Fruit fly (Drosophila melanogaster) whole organism, embryonic: ENCODE data around the gene Phb1.

Experiments used
- CG10543 ChIP-seq: fragments of 200-800 bp; sonication (Bioruptor generic); optimal IDR thresholded peaks from 3 replicates; lab custom pipeline; 2017; ENCODE audit warnings: missing biosample characterization, mild to moderate bottlenecking, missing genetic modification characterization, moderate library complexity
- CG11398 ChIP-seq: fragments of 200-800 bp; sonication (Bioruptor generic); optimal IDR thresholded peaks from 2 replicates; lab custom pipeline; 2016; ENCODE audit warnings: missing biosample characterization, missing genetic modification characterization
- CG12299 ChIP-seq: fragments of 200-800 bp; sonication (Bioruptor generic); optimal IDR thresholded peaks from 2 replicates; lab custom pipeline; 2018; ENCODE audit warnings: missing biosample characterization, mild to moderate bottlenecking, missing genetic modification characterization
- CG12659 ChIP-seq: fragments of 200-800 bp; sonication (Bioruptor generic); optimal IDR thresholded peaks from 3 replicates; lab custom pipeline; 2017; ENCODE audit warnings: mild to moderate bottlenecking, missing biosample characterization, missing genetic modification reagents, missing genetic modification characterization
- CG12942 ChIP-seq: fragments of 200-800 bp; sonication (Bioruptor generic); optimal IDR thresholded peaks from 3 replicates; lab custom pipeline; 2016; ENCODE audit warnings: missing biosample characterization, missing genetic modification characterization
- CG13123 ChIP-seq: fragments of 200-800 bp; sonication (Bioruptor generic); optimal IDR thresholded peaks from 2 replicates; lab custom pipeline; 2016; ENCODE audit warnings: missing biosample characterization, missing genetic modification characterization
- CG13894 ChIP-seq: fragments of 200-800 bp; sonication (Bioruptor generic); optimal IDR thresholded peaks from 3 replicates; lab custom pipeline; 2018; ENCODE audit warnings: missing biosample characterization, mild to moderate bottlenecking, missing genetic modification characterization, moderate library complexity
- CG14014 ChIP-seq: fragments of 200-800 bp; sonication (Bioruptor generic); IDR thresholded peaks from 2 replicates; pipeline ENCODE4 v1.3.6; 2022; ENCODE audit warnings: missing biosample characterization, missing genetic modification characterization
- CG15011 ChIP-seq: fragments of 200-800 bp; sonication (Bioruptor generic); optimal IDR thresholded peaks from 3 replicates; lab custom pipeline; 2018; ENCODE audit warnings: missing biosample characterization, mild to moderate bottlenecking, missing genetic modification characterization
- CG17829 ChIP-seq: fragments of 200-800 bp; optimal IDR thresholded peaks from 2 replicates; lab custom pipeline; 2019; ENCODE audit warnings: missing biosample characterization, mild to moderate bottlenecking, missing genetic modification characterization, moderate library complexity
- CG18764 ChIP-seq: fragments of 200-800 bp; sonication (Bioruptor generic); optimal IDR thresholded peaks from 3 replicates; lab custom pipeline; 2016; ENCODE audit warnings: missing biosample characterization, missing genetic modification characterization
- CG2712 ChIP-seq: fragments of 200-800 bp; optimal IDR thresholded peaks from 3 replicates; lab custom pipeline; 2019; ENCODE audit warnings: missing biosample characterization, mild to moderate bottlenecking, missing genetic modification characterization, moderate library complexity
- CG33557 ChIP-seq: fragments of 200-800 bp; sonication (Bioruptor generic); optimal IDR thresholded peaks from 2 replicates; lab custom pipeline; 2019; ENCODE audit warnings: missing biosample characterization, mild to moderate bottlenecking, missing genetic modification characterization, moderate library complexity
- CG4424 ChIP-seq: fragments of 200-800 bp; sonication (Bioruptor generic); optimal IDR thresholded peaks from 3 replicates; lab custom pipeline; 2016; ENCODE audit warnings: missing biosample characterization, missing genetic modification characterization
- CG8089 ChIP-seq: fragments of 200-800 bp; sonication (Bioruptor generic); optimal IDR thresholded peaks from 3 replicates; lab custom pipeline; 2016; ENCODE audit warnings: missing biosample characterization, missing genetic modification characterization
- CG9817 ChIP-seq: fragments of 200-800 bp; sonication (Bioruptor generic); optimal IDR thresholded peaks from 2 replicates; lab custom pipeline; 2018; ENCODE audit warnings: missing biosample characterization, mild to moderate bottlenecking, missing genetic modification characterization, moderate library complexity
- Camta ChIP-seq: fragments of 200-800 bp; sonication (Bioruptor generic); optimal IDR thresholded peaks from 2 replicates; lab custom pipeline; 2016; ENCODE audit warnings: missing biosample characterization, missing genetic modification characterization
- CrebB ChIP-seq: fragments of 200-800 bp; sonication (Bioruptor generic); optimal IDR thresholded peaks from 3 replicates; lab custom pipeline; 2018; ENCODE audit warnings: missing biosample characterization, mild to moderate bottlenecking, missing genetic modification characterization
- D19A ChIP-seq: fragments of 200-800 bp; optimal IDR thresholded peaks from 3 replicates; lab custom pipeline; 2019; ENCODE audit warnings: missing biosample characterization, mild to moderate bottlenecking, missing genetic modification characterization, moderate library complexity
- Drgx ChIP-seq: fragments of 200-800 bp; sonication (Bioruptor generic); IDR thresholded peaks from 2 replicates; pipeline ENCODE4 v1.3.6; 2022; ENCODE audit warnings: missing biosample characterization, missing genetic modification characterization
- HHEX ChIP-seq: fragments of 200-800 bp; sonication (Bioruptor generic); optimal IDR thresholded peaks from 3 replicates; lab custom pipeline; 2017; ENCODE audit warnings: missing biosample characterization, mild to moderate bottlenecking, missing genetic modification characterization, missing genetic modification reagents
- HmgZ ChIP-seq: fragments of 200-800 bp; sonication (Bioruptor generic); optimal IDR thresholded peaks from 2 replicates; lab custom pipeline; 2018; ENCODE audit warnings: missing biosample characterization, mild to moderate bottlenecking, missing genetic modification characterization
- Hr78 ChIP-seq, 2 experiments: fragments of 200-800 bp in 1 of 2; fragments of >200 bp in 1 of 2; sonication (Bioruptor generic) in 1 of 2; optimal IDR thresholded peaks; 2 replicates each; lab custom pipeline; 2017 to 2019; ENCODE audit warnings: missing biosample characterization in 2 of 2, missing genetic modification characterization in 2 of 2, mild to moderate bottlenecking in 1 of 2, moderate library complexity in 1 of 2
- Lhr ChIP-seq: fragments of 200-800 bp; sonication (Bioruptor generic); optimal IDR thresholded peaks from 3 replicates; lab custom pipeline; 2017; ENCODE audit warnings: mild to moderate bottlenecking, missing biosample characterization, missing genetic modification reagents, missing genetic modification characterization
- NfI ChIP-seq: fragments of 200-800 bp; sonication (Bioruptor generic); optimal IDR thresholded peaks from 3 replicates; lab custom pipeline; 2018; ENCODE audit warnings: missing biosample characterization, mild to moderate bottlenecking, missing genetic modification characterization, moderate library complexity
- Opbp ChIP-seq: fragments of 200-800 bp; sonication (Bioruptor generic); IDR thresholded peaks from 3 replicates; pipeline ENCODE4 v1.3.6; 2022; ENCODE audit warnings: missing biosample characterization, missing genetic modification characterization; ENCODE audit not compliant: partially characterized antibody
- Sry-β ChIP-seq: fragments of 200-800 bp; sonication (Bioruptor generic); optimal IDR thresholded peaks from 2 replicates; lab custom pipeline; 2018; ENCODE audit warnings: missing biosample characterization, mild to moderate bottlenecking, missing genetic modification characterization, moderate library complexity
- YL-1 ChIP-seq: fragments of 200-800 bp; sonication (Bioruptor generic); optimal IDR thresholded peaks from 3 replicates; lab custom pipeline; 2017; ENCODE audit warnings: missing biosample characterization, mild to moderate bottlenecking, missing genetic modification characterization
- amos ChIP-seq: fragments of 200-800 bp; sonication (Bioruptor generic); IDR thresholded peaks from 2 replicates; pipeline ENCODE4 v1.3.6; 2022; ENCODE audit warnings: missing biosample characterization, missing genetic modification characterization; ENCODE audit not compliant: partially characterized antibody
- cad ChIP-seq: fragments of >200 bp; optimal IDR thresholded peaks from 2 replicates; lab custom pipeline; 2017; ENCODE audit warnings: missing biosample characterization, missing genetic modification characterization
- cas ChIP-seq: fragments of 200-800 bp; sonication (Bioruptor generic); IDR thresholded peaks from 2 replicates; pipeline ENCODE4 v1.3.6; 2022; ENCODE audit warnings: missing biosample characterization, missing genetic modification characterization
- cg ChIP-seq: fragments of 200-800 bp; sonication (Bioruptor generic); optimal IDR thresholded peaks from 3 replicates; lab custom pipeline; 2019; ENCODE audit warnings: missing biosample characterization, mild to moderate bottlenecking, missing genetic modification characterization, moderate library complexity
- chif ChIP-seq, 2 experiments: fragments of 200-800 bp; sonication (Bioruptor generic); optimal IDR thresholded peaks; 3 replicates each; lab custom pipeline; 2016; ENCODE audit warnings: missing biosample characterization in 2 of 2, missing genetic modification characterization in 2 of 2
- croc ChIP-seq: fragments of 200-800 bp; sonication (Bioruptor generic); conservative IDR thresholded peaks from 3 replicates; pipeline ENCODE4 v1.3.6; 2022; ENCODE audit warnings: missing biosample characterization, missing genetic modification characterization
- emc ChIP-seq: fragments of 200-800 bp; sonication (Bioruptor generic); optimal IDR thresholded peaks from 2 replicates; lab custom pipeline; 2016; ENCODE audit warnings: missing biosample characterization, missing genetic modification characterization
- ems ChIP-seq: fragments of 200-800 bp; sonication (Bioruptor generic); optimal IDR thresholded peaks from 3 replicates; lab custom pipeline; 2016; ENCODE audit warnings: missing biosample characterization, missing genetic modification characterization
- eve ChIP-seq, 2 experiments: fragments of >200 bp; optimal IDR thresholded peaks; 2 replicates each; lab custom pipeline; 2017; ENCODE audit warnings: missing biosample characterization in 2 of 2, missing genetic modification characterization in 2 of 2
- fru ChIP-seq: fragments of >200 bp; optimal IDR thresholded peaks from 2 replicates; lab custom pipeline; 2017
- ftz-f1 ChIP-seq: fragments of 200-800 bp; sonication (Bioruptor generic); optimal IDR thresholded peaks from 2 replicates; lab custom pipeline; 2016; ENCODE audit warnings: missing biosample characterization, missing genetic modification characterization
- gcm ChIP-seq: fragments of 200-800 bp; sonication (Bioruptor generic); optimal IDR thresholded peaks from 2 replicates; lab custom pipeline; 2019; ENCODE audit warnings: missing biosample characterization, mild to moderate bottlenecking, missing genetic modification characterization, moderate library complexity
- grn ChIP-seq: fragments of 200-800 bp; sonication (Bioruptor generic); optimal IDR thresholded peaks from 3 replicates; lab custom pipeline; 2017; ENCODE audit warnings: missing biosample characterization, missing genetic modification characterization
- nau ChIP-seq: fragments of 200-800 bp; sonication (Bioruptor generic); optimal IDR thresholded peaks from 3 replicates; lab custom pipeline; 2017; ENCODE audit warnings: missing biosample characterization, mild to moderate bottlenecking, missing genetic modification characterization, missing genetic modification reagents
- sc ChIP-seq, 3 experiments: fragments of >200 bp in 2 of 3; fragments of 200-800 bp in 1 of 3; sonication (Bioruptor generic) in 1 of 3; optimal IDR thresholded peaks; 2 replicates in 2 of 3; 3 replicates in 1 of 3; lab custom pipeline; 2017; ENCODE audit warnings: mild to moderate bottlenecking in 1 of 3, missing biosample characterization in 1 of 3, missing genetic modification characterization in 1 of 3, missing genetic modification reagents in 1 of 3
- trh ChIP-seq: fragments of 200-800 bp; sonication (Bioruptor generic); optimal IDR thresholded peaks from 2 replicates; lab custom pipeline; 2016; ENCODE audit warnings: missing biosample characterization, missing genetic modification characterization
- z ChIP-seq: fragments of 200-800 bp; sonication (Bioruptor generic); IDR thresholded peaks from 3 replicates; pipeline ENCODE4 v1.3.6; 2022; ENCODE audit warnings: missing biosample characterization, missing genetic modification characterization

Gene Phb1

dm6 chr2L:19158679-19159551, 35.2 kb upstream of the Phb1 start (continued):
- no peak for TF ChIP-seq nau (GFP tag; lab: Kevin White, UChicago)
- TF ChIP-seq emc = no peak
- TF ChIP-seq CG4424 (GFP tag; lab: Kevin White, UChicago) = peak; percentile 60

dm6 chr2L:19158005-19158666, 34.5 kb upstream of the Phb1 start:
- no peak for TF ChIP-seq CG14014 (GFP tag; lab: Robert Waterston, UW)
- no peak for TF ChIP-seq eve (GFP tag; optimal IDR thresholded peaks at IDR 0.05; lab: Kevin White, UChicago)
- peak; percentile 44; the same call in 1 of the 3 replicates for TF ChIP-seq Opbp
- peak; percentile 48 for TF ChIP-seq D19A (tag; lab: Kevin White, UChicago)
- TF ChIP-seq CG15011 (GFP tag; lab: Kevin White, UChicago) = no peak
- TF ChIP-seq z (GFP tag; lab: Robert Waterston, UW) = peak; percentile 98
- peak; percentile 55 for TF ChIP-seq HmgZ
- TF ChIP-seq NfI (GFP tag; lab: Kevin White, UChicago) = peak; percentile 49
- TF ChIP-seq Lhr (GFP tag; lab: Kevin White, UChicago) = no peak
- TF ChIP-seq CG33557 (GFP tag; lab: Kevin White, UChicago) = no peak
- TF ChIP-seq CG12299 (tag; lab: Kevin White, UChicago) = peak; percentile 46
- TF ChIP-seq grn (GFP tag; lab: Kevin White, UChicago) = no peak
- TF ChIP-seq CG13894 (tag; lab: Kevin White, UChicago) = peak; percentile 73
- TF ChIP-seq CG11398 (GFP tag; lab: Kevin White, UChicago) = no peak
- TF ChIP-seq Hr78 (GFP tag; optimal IDR thresholded peaks at IDR 0.05; lab: Kevin White, UChicago) = peak in 1 of 2 experiments; percentile 99
- TF ChIP-seq ftz-f1 (GFP tag; lab: Kevin White, UChicago) = no peak
- no peak for TF ChIP-seq CG8089 (GFP tag; lab: Kevin White, UChicago)
- TF ChIP-seq cg (GFP tag; lab: Kevin White, UChicago) = no peak
- peak; percentile 29 for TF ChIP-seq CG12659 (GFP tag; lab: Kevin White, UChicago)
- peak in 1 of 2 experiments; percentile 25 for TF ChIP-seq chif (GFP tag; optimal IDR thresholded peaks at IDR 0.05; lab: Kevin White, UChicago)
- no peak for TF ChIP-seq CG18764 (GFP tag; lab: Kevin White, UChicago)
- no peak for TF ChIP-seq sc (optimal IDR thresholded peaks at IDR 0.05; lab: Kevin White, UChicago)
- no peak for TF ChIP-seq sc (GFP tag; optimal IDR thresholded peaks at IDR 0.05; lab: Kevin White, UChicago)
- peak; percentile 3 for TF ChIP-seq YL-1 (GFP tag; lab: Kevin White, UChicago)
- no peak for TF ChIP-seq fru (lab: Kevin White, UChicago)
- no peak for TF ChIP-seq CG9817 (tag; lab: Kevin White, UChicago)
- TF ChIP-seq gcm (GFP tag; lab: Kevin White, UChicago) = peak; percentile 33
- TF ChIP-seq HHEX (GFP tag; lab: Kevin White, UChicago) = peak; percentile 4
- peak; percentile 36 for TF ChIP-seq cad (GFP tag; lab: Kevin White, UChicago)
- TF ChIP-seq amos (GFP tag; lab: Robert Waterston, UW) = peak; percentile 33; the same call in 1 of the 2 replicates
- peak; percentile 33 for TF ChIP-seq CG2712
- no peak for TF ChIP-seq trh (GFP tag; lab: Kevin White, UChicago)
- TF ChIP-seq Camta (GFP tag; lab: Kevin White, UChicago) = no peak
- TF ChIP-seq ems (GFP tag; lab: Kevin White, UChicago) = no peak
- no peak for TF ChIP-seq CG12942 (GFP tag; lab: Kevin White, UChicago)
- peak; percentile 66 for TF ChIP-seq CG17829 (tag; lab: Kevin White, UChicago)
- no peak for TF ChIP-seq croc (GFP tag; lab: Robert Waterston, UW)
- TF ChIP-seq cas (GFP tag; lab: Robert Waterston, UW) = peak; percentile 30; the same call in 1 of the 2 replicates
- no peak for TF ChIP-seq CG13123 (GFP tag; lab: Kevin White, UChicago)
- no peak for TF ChIP-seq Drgx
- TF ChIP-seq CrebB (tag; lab: Kevin White, UChicago) = peak; percentile 23
- no peak for TF ChIP-seq Sry-β (GFP tag; lab: Kevin White, UChicago)
- TF ChIP-seq CG10543 (GFP tag; lab: Kevin White, UChicago) = peak; percentile 85
